Fruit fly (Drosophila melanogaster) whole organism, pupa: Measurements from ENCODE around the gene ftz.

Source experiments
- EcR ChIP-seq: fragments of 200-800 bp; sonication (Bioruptor generic); optimal IDR thresholded peaks from 3 replicates; lab custom pipeline; 2019; ENCODE audit warnings: missing biosample characterization, missing genetic modification characterization, mild to moderate bottlenecking, moderate library complexity, missing genetic modification reagents
- Snoo ChIP-seq: fragments of 200-800 bp; sonication (Bioruptor generic); optimal IDR thresholded peaks from 3 replicates; lab custom pipeline; 2017; ENCODE audit warnings: missing biosample characterization, mild to moderate bottlenecking, missing genetic modification characterization, inconsistent platforms
- rn ChIP-seq: fragments of 200-800 bp; sonication (Bioruptor generic); IDR thresholded peaks from 2 replicates; pipeline ENCODE4 v1.3.6; 2022; ENCODE audit warnings: missing biosample characterization, missing genetic modification characterization

DNA sequence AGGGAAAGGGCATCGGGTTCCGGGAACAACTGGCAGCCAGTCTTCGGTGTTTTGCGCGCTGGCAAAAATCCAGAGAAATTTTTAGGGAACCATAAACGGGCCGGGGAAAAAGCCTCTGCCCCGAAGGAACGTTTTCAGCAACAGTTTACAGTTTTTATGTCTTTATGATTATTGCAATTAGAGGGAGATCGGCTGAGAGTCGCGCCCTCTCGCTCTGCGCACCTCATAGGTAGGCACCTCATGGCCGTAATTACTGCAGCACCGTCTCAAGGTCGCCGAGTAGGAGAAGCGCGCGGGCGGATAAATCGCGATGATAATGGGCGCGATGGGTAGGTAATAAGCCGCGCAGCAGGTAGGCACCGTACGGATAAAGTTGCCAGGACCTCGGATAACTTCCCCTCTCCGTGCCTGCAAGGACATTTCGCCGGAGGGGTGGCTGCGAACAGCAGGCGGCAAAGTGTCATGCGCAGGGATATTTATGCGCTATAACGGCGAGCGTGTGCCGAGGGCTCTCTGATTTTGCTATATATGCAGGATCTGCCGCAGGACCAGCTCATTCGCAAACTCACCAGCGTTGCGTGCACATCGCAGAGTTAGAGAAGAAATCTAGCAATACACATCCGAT lies at the start of gene ftz:
- TF ChIP-seq Snoo (tag; lab: Kevin White, UChicago) (no peak), rn (GFP tag; lab: Robert Waterston, UW) (no peak), EcR (GFP tag; lab: Kevin White, UChicago) (no peak)
